Worm (Caenorhabditis elegans) whole organism, late embryonic: ENCODE measurements around the gene srbc-1.

Experiments used
- C08G9.2 ChIP-seq: sonication (generic microtip); optimal IDR thresholded peaks from 2 replicates; lab custom pipeline; 2016; ENCODE audit warnings: mild to moderate bottlenecking, missing genetic modification characterization, moderate library complexity, missing compliant biosample characterization
- C38D4.7 ChIP-seq: fragments of 200-800 bp; sonication (Bioruptor generic); optimal IDR thresholded peaks from 2 replicates; lab custom pipeline; 2018; ENCODE audit warnings: mild to moderate bottlenecking, missing genetic modification characterization, moderate library complexity, missing compliant biosample characterization
- F13H6.1 ChIP-seq: sonication (generic microtip); optimal IDR thresholded peaks from 2 replicates; lab custom pipeline; 2016; ENCODE audit warnings: missing genetic modification characterization, missing compliant biosample characterization
- K02D7.2 ChIP-seq: sonication (generic microtip); optimal IDR thresholded peaks from 2 replicates; lab custom pipeline; 2017; ENCODE audit warnings: mild to moderate bottlenecking, missing genetic modification characterization, missing compliant biosample characterization
- T23F11.4 ChIP-seq: fragments of 200-800 bp; sonication (Bioruptor generic); optimal IDR thresholded peaks from 2 replicates; lab custom pipeline; 2018; ENCODE audit warnings: mild to moderate bottlenecking, missing genetic modification characterization, missing compliant biosample characterization
- Y22D7AL.16 ChIP-seq: sonication (generic microtip); optimal IDR thresholded peaks from 2 replicates; lab custom pipeline; 2016; ENCODE audit warnings: missing genetic modification characterization, missing compliant biosample characterization
- ahr-1 ChIP-seq: sonication (generic microtip); optimal IDR thresholded peaks from 2 replicates; lab custom pipeline; 2016; ENCODE audit warnings: missing genetic modification characterization, missing compliant biosample characterization
- ceh-18 ChIP-seq: sonication (generic microtip); optimal IDR thresholded peaks from 2 replicates; lab custom pipeline; 2016; ENCODE audit warnings: missing genetic modification characterization, missing compliant biosample characterization
- ceh-19 ChIP-seq: fragments of 200-800 bp; sonication (Bioruptor generic); optimal IDR thresholded peaks from 2 replicates; lab custom pipeline; 2018; ENCODE audit warnings: mild to moderate bottlenecking, missing genetic modification characterization, missing compliant biosample characterization
- ceh-22 ChIP-seq: sonication (generic microtip); optimal IDR thresholded peaks from 2 replicates; lab custom pipeline; 2017; ENCODE audit warnings: missing biosample characterization, missing genetic modification characterization
- ceh-24 ChIP-seq: sonication (generic microtip); optimal IDR thresholded peaks from 2 replicates; lab custom pipeline; 2016; ENCODE audit warnings: mild to moderate bottlenecking, missing genetic modification characterization, missing compliant biosample characterization
- ceh-31 ChIP-seq: sonication (generic microtip); optimal IDR thresholded peaks from 2 replicates; lab custom pipeline; 2016; ENCODE audit warnings: missing genetic modification characterization, missing compliant biosample characterization
- ceh-45 ChIP-seq: fragments of 200-800 bp; sonication (Bioruptor generic); IDR thresholded peaks from 2 replicates; pipeline ENCODE4 v1.3.6; 2022; ENCODE audit warnings: missing genetic modification reagents, missing genetic modification characterization, missing compliant biosample characterization
- ceh-48 ChIP-seq: sonication (generic microtip); optimal IDR thresholded peaks from 2 replicates; lab custom pipeline; 2016; ENCODE audit warnings: missing genetic modification characterization, inconsistent platforms, missing compliant biosample characterization
- ceh-6 ChIP-seq: fragments of 200-800 bp; sonication (Bioruptor generic); optimal IDR thresholded peaks from 2 replicates; lab custom pipeline; 2018; ENCODE audit warnings: mild to moderate bottlenecking, missing genetic modification characterization, missing compliant biosample characterization
- dve-1 ChIP-seq: sonication (generic microtip); optimal IDR thresholded peaks from 2 replicates; lab custom pipeline; 2017; ENCODE audit warnings: antibody characterized with exemption, mild to moderate bottlenecking, missing genetic modification characterization, missing compliant biosample characterization
- elt-2 ChIP-seq: sonication (generic microtip); optimal IDR thresholded peaks from 2 replicates; lab custom pipeline; 2016; ENCODE audit warnings: missing genetic modification reagents, missing genetic modification characterization, missing compliant biosample characterization
- elt-4 ChIP-seq: sonication (generic microtip); optimal IDR thresholded peaks from 2 replicates; lab custom pipeline; 2016; ENCODE audit warnings: missing genetic modification characterization, missing compliant biosample characterization
- eyg-1 ChIP-seq: sonication (generic microtip); optimal IDR thresholded peaks from 2 replicates; lab custom pipeline; 2016; ENCODE audit warnings: missing genotype, missing genetic modification characterization, missing compliant biosample characterization
- fax-1 ChIP-seq: sonication (generic microtip); optimal IDR thresholded peaks from 2 replicates; lab custom pipeline; 2016; ENCODE audit warnings: missing genotype, missing genetic modification characterization, missing compliant biosample characterization
- fkh-6 ChIP-seq: sonication (generic microtip); optimal IDR thresholded peaks from 2 replicates; lab custom pipeline; 2016; ENCODE audit warnings: missing genetic modification characterization, missing compliant biosample characterization
- gmeb-2 ChIP-seq: sonication (generic microtip); optimal IDR thresholded peaks from 2 replicates; lab custom pipeline; 2016; ENCODE audit warnings: missing genetic modification characterization, inconsistent platforms, missing compliant biosample characterization
- hlh-13 ChIP-seq: fragments of 200-800 bp; sonication (Bioruptor generic); optimal IDR thresholded peaks from 2 replicates; lab custom pipeline; 2018; ENCODE audit warnings: mild to moderate bottlenecking, missing genetic modification characterization, missing compliant biosample characterization
- hlh-15 ChIP-seq: sonication (generic microtip); optimal IDR thresholded peaks from 2 replicates; lab custom pipeline; 2016; ENCODE audit warnings: missing genetic modification characterization, missing compliant biosample characterization
- lin-11 ChIP-seq: fragments of 200-800 bp; sonication (Bioruptor generic); optimal IDR thresholded peaks from 2 replicates; lab custom pipeline; 2018; ENCODE audit warnings: mild to moderate bottlenecking, missing genetic modification characterization, missing compliant biosample characterization
- madf-2 ChIP-seq: sonication (generic microtip); optimal IDR thresholded peaks from 2 replicates; lab custom pipeline; 2017; ENCODE audit warnings: missing genetic modification characterization, missing compliant biosample characterization
- nhr-11 ChIP-seq: fragments of 150-350 bp; optimal IDR thresholded peaks from 2 replicates; lab custom pipeline; 2014; ENCODE audit warnings: missing biosample characterization, missing genetic modification characterization
- nhr-232 ChIP-seq: sonication (generic microtip); optimal IDR thresholded peaks from 2 replicates; lab custom pipeline; 2016; ENCODE audit warnings: missing genetic modification characterization, missing compliant biosample characterization
- pat-9 ChIP-seq: fragments of 200-800 bp; sonication (Bioruptor generic); optimal IDR thresholded peaks from 2 replicates; lab custom pipeline; 2018; ENCODE audit warnings: mild to moderate bottlenecking, missing genetic modification characterization, moderate library complexity, missing compliant biosample characterization
- pqm-1 ChIP-seq: sonication (generic microtip); optimal IDR thresholded peaks from 2 replicates; lab custom pipeline; 2016; ENCODE audit warnings: missing genetic modification characterization, missing compliant biosample characterization
- pros-1 ChIP-seq: fragments of 150-350 bp; optimal IDR thresholded peaks from 2 replicates; lab custom pipeline; 2014; ENCODE audit warnings: missing biosample characterization, missing genetic modification reagents, missing genetic modification characterization
- rnt-1 ChIP-seq: sonication (generic microtip); optimal IDR thresholded peaks from 2 replicates; lab custom pipeline; 2016; ENCODE audit warnings: missing genetic modification characterization, missing compliant biosample characterization
- syd-9 ChIP-seq: sonication (generic microtip); optimal IDR thresholded peaks from 2 replicates; lab custom pipeline; 2016; ENCODE audit warnings: mild to moderate bottlenecking, missing genetic modification characterization, moderate library complexity, missing compliant biosample characterization
- tbx-2 ChIP-seq: sonication (generic microtip); optimal IDR thresholded peaks from 2 replicates; lab custom pipeline; 2016; ENCODE audit warnings: missing genetic modification characterization, missing compliant biosample characterization
- unc-3 ChIP-seq, 2 experiments: fragments of 200-800 bp in 1 of 2; sonication (Bioruptor generic) in 1 of 2; sonication (generic microtip) in 1 of 2; conservative IDR thresholded peaks in 1 of 2; optimal IDR thresholded peaks in 1 of 2; 2 replicates each; pipeline versions ENCODE4 v1.3.6 to Lab custom; 2016 to 2022; ENCODE audit warnings: missing compliant biosample characterization in 2 of 2, missing genetic modification characterization in 2 of 2, missing genetic modification reagents in 1 of 2
- unc-86 ChIP-seq: sonication (generic microtip); optimal IDR thresholded peaks from 2 replicates; lab custom pipeline; 2016; ENCODE audit warnings: missing genetic modification characterization, missing compliant biosample characterization
- zip-5 ChIP-seq: sonication (generic microtip); optimal IDR thresholded peaks from 2 replicates; lab custom pipeline; 2016; ENCODE audit warnings: missing genetic modification characterization, missing compliant biosample characterization

srbc-1 gene

ce11 chrV:3281523-3281922 lies 20.3 kb downstream of the srbc-1 start, which contains the start of gene T28A11.25:
TSS of gene T28A11.25 (plus strand) at chrV:3281823.
- no peak for TF ChIP-seq lin-11 (tag; lab: Kevin White, UChicago)
- TF ChIP-seq, all 69 proteins: peak for 0

- TF ChIP-seq F13H6.1 (tag; lab: Kevin White, UChicago) (no peak), nhr-232 (tag; lab: Kevin White, UChicago) (no peak), K02D7.2 (tag; lab: Kevin White, UChicago) (no peak), fkh-6 (no peak), ceh-6 (GFP tag; lab: Kevin White, UChicago) (no peak), dve-1 (no peak), ceh-22 (tag; lab: Kevin White, UChicago) (no peak), unc-86 (tag; lab: Kevin White, UChicago) (no peak), gmeb-2 (tag; lab: Kevin White, UChicago) (no peak)
- TF ChIP-seq, all 69 proteins: peak for 0
Observed at ce11 chrV:3280009-3280408, 21.8 kb downstream of the srbc-1 start, which contains the start of gene T28A11.2. TSS of gene T28A11.2 (plus strand) at chrV:3280379.

- no peak for TF ChIP-seq K02D7.2 (tag; lab: Kevin White, UChicago)
- TF ChIP-seq elt-4 = no peak
- TF ChIP-seq rnt-1 = no peak
- TF ChIP-seq ceh-48 (tag; lab: Kevin White, UChicago) = no peak
- TF ChIP-seq ceh-24 (tag; lab: Kevin White, UChicago) = no peak
- TF ChIP-seq C08G9.2 (tag; lab: Kevin White, UChicago) = no peak
Observed at ce11 chrV:3279138-3279537, 22.7 kb downstream of the srbc-1 start.

- TF ChIP-seq Y22D7AL.16 (no peak), ceh-18 (tag; lab: Kevin White, UChicago) (no peak), syd-9 (tag; lab: Kevin White, UChicago) (no peak), unc-86 (tag; lab: Kevin White, UChicago) (no peak), pqm-1 (tag; lab: Kevin White, UChicago) (no peak), zip-5 (no peak), ceh-24 (tag; lab: Kevin White, UChicago) (no peak), unc-3 (GFP tag; conservative IDR thresholded peaks at IDR 0.05; lab: Robert Waterston, UW) (no peak), unc-3 (tag; optimal IDR thresholded peaks at IDR 0.05; lab: Kevin White, UChicago) (no peak), elt-2 (tag; lab: Kevin White, UChicago) (no peak), fax-1 (tag; lab: Kevin White, UChicago) (no peak), ceh-31 (no peak), rnt-1 (no peak), madf-2 (no peak), fkh-6 (no peak), gmeb-2 (tag; lab: Kevin White, UChicago) (no peak), eyg-1 (tag; lab: Kevin White, UChicago) (no peak)
- TF ChIP-seq, all 69 proteins: peak for 0
Observed at ce11 chrV:3278101-3278639, 23.6 kb downstream of the srbc-1 start, which contains the start of gene fbxa-64. TSS of gene fbxa-64 (minus strand) at chrV:3278151.

- TF ChIP-seq T23F11.4 (GFP tag; lab: Kevin White, UChicago) = no peak
- no peak for TF ChIP-seq ceh-48 (tag; lab: Kevin White, UChicago)
- no peak for TF ChIP-seq eyg-1 (tag; lab: Kevin White, UChicago)
- TF ChIP-seq ceh-19 (GFP tag; lab: Kevin White, UChicago) = no peak
- no peak for TF ChIP-seq nhr-11 (tag; lab: Kevin White, UChicago)
- TF ChIP-seq ceh-22 (tag; lab: Kevin White, UChicago) = no peak
- no peak for TF ChIP-seq ceh-45 (GFP tag; lab: Robert Waterston, UW)
- TF ChIP-seq dve-1 = no peak
- TF ChIP-seq ahr-1 (tag; lab: Kevin White, UChicago) = no peak
- TF ChIP-seq pat-9 = no peak
- TF ChIP-seq C38D4.7 (GFP tag; lab: Kevin White, UChicago) = no peak
- no peak for TF ChIP-seq pros-1
- TF ChIP-seq hlh-13 (GFP tag; lab: Kevin White, UChicago) = no peak
- no peak for TF ChIP-seq hlh-15 (tag; lab: Kevin White, UChicago)
- no peak for TF ChIP-seq tbx-2 (tag; lab: Kevin White, UChicago)
Observed at ce11 chrV:3276184-3276583, 25.6 kb downstream of the srbc-1 start.
